Worm (Caenorhabditis elegans) whole organism, L4/young adult: ENCODE results near the gene Y34B4A.4.

ENCODE experiments used
- W03F9.2 ChIP-seq: fragments of 150-350 bp; optimal IDR thresholded peaks from 2 replicates; lab custom pipeline; 2014; ENCODE audit warnings: missing biosample characterization, missing genetic modification characterization
- dao-5 ChIP-seq: sonication (generic microtip); optimal IDR thresholded peaks from 2 replicates; lab custom pipeline; 2016; ENCODE audit warnings: missing genotype, missing genetic modification characterization, moderate library complexity, missing compliant biosample characterization
- him-1 ChIP-seq: sonication (generic microtip); optimal IDR thresholded peaks from 2 replicates; lab custom pipeline; 2016; ENCODE audit warnings: missing genotype, missing genetic modification reagents, missing genetic modification characterization, missing compliant biosample characterization

DNA sequence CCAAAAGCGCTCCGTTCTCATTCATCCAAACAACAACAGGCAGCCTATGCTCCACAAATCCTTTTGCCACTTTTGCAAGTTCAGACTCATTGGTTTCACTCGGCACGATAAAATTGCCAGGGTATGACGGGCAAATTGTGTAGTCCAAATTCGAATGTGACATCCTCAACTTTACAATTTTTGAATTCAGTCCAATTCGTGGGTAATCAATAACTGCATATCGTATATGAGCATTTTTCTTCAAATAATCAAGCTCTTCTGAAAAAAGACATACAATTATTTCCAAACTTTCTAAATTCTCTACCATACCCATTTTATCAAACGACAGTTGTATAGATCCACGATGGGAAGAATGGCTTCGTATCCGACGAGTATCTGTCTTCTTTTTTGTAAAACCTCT is 25.9 kb upstream of the Y34B4A.4 start:
- TF ChIP-seq W03F9.2 (tag; lab: Kevin White, UChicago), result no peak
- TF ChIP-seq him-1 (tag; lab: Kevin White, UChicago), result no peak
- no peak for TF ChIP-seq dao-5 (tag; lab: Kevin White, UChicago)
